Worm (Caenorhabditis elegans) whole organism, L4 larva: ENCODE results near the gene pxl-1.

Source experiments
- D1046.2 ChIP-seq: fragments of 200-800 bp; sonication (Bioruptor generic); IDR thresholded peaks from 2 replicates; pipeline ENCODE4 v1.3.6; 2022; ENCODE audit warnings: missing genetic modification characterization, missing compliant biosample characterization
- F44E2.7 ChIP-seq: fragments of 200-800 bp; sonication (Bioruptor generic); IDR thresholded peaks from 2 replicates; pipeline ENCODE4 v2.1.2; 2022; ENCODE audit warnings: missing genetic modification characterization, missing compliant biosample characterization
- F49E8.2 ChIP-seq: sonication (generic microtip); optimal IDR thresholded peaks from 2 replicates; lab custom pipeline; 2016; ENCODE audit warnings: missing compliant biosample characterization, mild to moderate bottlenecking, missing genetic modification characterization, borderline replicate concordance
- T20F7.1 ChIP-seq: fragments of 200-800 bp; sonication (Bioruptor generic); optimal IDR thresholded peaks from 2 replicates; lab custom pipeline; 2018; ENCODE audit warnings: mild to moderate bottlenecking, missing genetic modification characterization, missing compliant biosample characterization
- Y5F2A.4 ChIP-seq: fragments of 200-800 bp; sonication (Bioruptor generic); optimal IDR thresholded peaks from 2 replicates; lab custom pipeline; 2018; ENCODE audit warnings: mild to moderate bottlenecking, missing genetic modification characterization, missing compliant biosample characterization
- Y75B8A.6 ChIP-seq: fragments of 200-800 bp; sonication (Bioruptor generic); IDR thresholded peaks from 2 replicates; pipeline ENCODE4 v1.3.6; 2022; ENCODE audit warnings: missing genetic modification reagents, missing genetic modification characterization, missing compliant biosample characterization
- aha-1 ChIP-seq: fragments of 150-350 bp; peaks from one replicate; lab custom pipeline; 2014; ENCODE audit warnings: missing biosample characterization, missing genetic modification characterization
- aly-2 ChIP-seq: sonication (generic microtip); optimal IDR thresholded peaks from 2 replicates; lab custom pipeline; 2018; ENCODE audit warnings: missing biosample characterization, missing genetic modification characterization
- ceh-20 ChIP-seq: fragments of 200-800 bp; sonication (Bioruptor generic); IDR thresholded peaks from 2 replicates; pipeline ENCODE4 v1.3.6; 2022; ENCODE audit warnings: missing genetic modification reagents, missing genetic modification characterization, missing compliant biosample characterization
- ceh-32 ChIP-seq: sonication (generic microtip); optimal IDR thresholded peaks from 2 replicates; lab custom pipeline; 2016; ENCODE audit warnings: mild to moderate bottlenecking, missing genetic modification characterization, missing compliant biosample characterization; ENCODE audit not compliant: poor library complexity
- ceh-44 ChIP-seq: fragments of 200-800 bp; sonication (Bioruptor generic); IDR thresholded peaks from 2 replicates; pipeline ENCODE4 v1.3.6; 2022; ENCODE audit warnings: missing genetic modification reagents, missing genetic modification characterization, missing compliant biosample characterization
- ceh-82 ChIP-seq: sonication (generic microtip); optimal IDR thresholded peaks from 2 replicates; lab custom pipeline; 2017; ENCODE audit warnings: missing biosample characterization, missing genetic modification characterization
- ces-1 ChIP-seq: fragments of 150-350 bp; sonication (generic microtip); optimal IDR thresholded peaks from 4 replicates; lab custom pipeline; 2014; ENCODE audit warnings: missing biosample characterization, missing genetic modification reagents, missing genetic modification characterization
- daf-12 ChIP-seq: fragments of 150-350 bp; optimal IDR thresholded peaks from 2 replicates; lab custom pipeline; 2014; ENCODE audit warnings: missing biosample characterization, missing genetic modification reagents, missing genetic modification characterization
- dmd-6 ChIP-seq: fragments of 200-800 bp; sonication (Bioruptor generic); IDR thresholded peaks from 2 replicates; pipeline ENCODE4 v1.3.6; 2022; ENCODE audit warnings: missing genetic modification reagents, missing genetic modification characterization, missing compliant biosample characterization
- dmd-9 ChIP-seq: fragments of 200-800 bp; sonication (Bioruptor generic); IDR thresholded peaks from 2 replicates; pipeline ENCODE4 v1.3.6; 2022; ENCODE audit warnings: missing genetic modification reagents, missing genetic modification characterization, missing compliant biosample characterization
- egl-27 ChIP-seq: sonication (generic microtip); optimal IDR thresholded peaks from 3 replicates; lab custom pipeline; 2017; ENCODE audit warnings: missing biosample characterization, missing genetic modification reagents, missing genetic modification characterization
- gei-8 ChIP-seq: fragments of 200-800 bp; sonication (Bioruptor generic); optimal IDR thresholded peaks from 2 replicates; lab custom pipeline; 2018; ENCODE audit warnings: mild to moderate bottlenecking, missing genetic modification characterization, missing compliant biosample characterization
- hif-1 ChIP-seq, 2 experiments: sonication (generic microtip); optimal IDR thresholded peaks; 2 replicates each; lab custom pipeline; 2016 to 2017; ENCODE audit warnings: missing compliant biosample characterization in 2 of 2, missing genetic modification characterization in 2 of 2, missing genetic modification reagents in 2 of 2, missing genotype in 2 of 2, mild to moderate bottlenecking in 1 of 2
- hlh-30 ChIP-seq: sonication (generic microtip); optimal IDR thresholded peaks from 2 replicates; lab custom pipeline; 2017; ENCODE audit warnings: antibody characterized with exemption, mild to moderate bottlenecking, missing genetic modification characterization, missing compliant biosample characterization; ENCODE audit not compliant: insufficient read depth
- jun-1 ChIP-seq: fragments of 150-350 bp; optimal IDR thresholded peaks from 2 replicates; lab custom pipeline; 2014; ENCODE audit warnings: missing biosample characterization, missing genetic modification reagents, missing genetic modification characterization
- lim-7 ChIP-seq: fragments of 200-800 bp; sonication (Bioruptor generic); IDR thresholded peaks from 2 replicates; pipeline ENCODE4 v1.3.6; 2022; ENCODE audit warnings: missing genetic modification characterization, missing compliant biosample characterization
- lin-1 ChIP-seq: fragments of 200-800 bp; sonication (Bioruptor generic); IDR thresholded peaks from 2 replicates; pipeline ENCODE4 v1.3.6; 2022; ENCODE audit warnings: missing genetic modification reagents, missing genetic modification characterization, missing compliant biosample characterization
- lin-39 ChIP-seq: fragments of 150-350 bp; optimal IDR thresholded peaks from 2 replicates; lab custom pipeline; 2014; ENCODE audit warnings: missing biosample characterization, missing genetic modification reagents, missing genetic modification characterization
- lsy-2 ChIP-seq, 2 experiments: fragments of 150-350 bp in 1 of 2; sonication (generic microtip) in 1 of 2; optimal IDR thresholded peaks; 2 replicates each; lab custom pipeline; 2014 to 2017; ENCODE audit warnings: missing biosample characterization in 2 of 2, missing genetic modification characterization in 2 of 2
- mdt-29 ChIP-seq: fragments of 200-800 bp; sonication (Bioruptor generic); IDR thresholded peaks from 2 replicates; pipeline ENCODE4 v1.3.6; 2022; ENCODE audit warnings: missing genetic modification reagents, missing genetic modification characterization, missing compliant biosample characterization
- mep-1 ChIP-seq: fragments of 150-350 bp; sonication (generic microtip); optimal IDR thresholded peaks from 3 replicates; lab custom pipeline; 2014; ENCODE audit warnings: missing biosample characterization, missing genetic modification characterization
- mes-2 ChIP-seq: sonication (generic microtip); optimal IDR thresholded peaks from 2 replicates; lab custom pipeline; 2016; ENCODE audit warnings: missing genotype, mild to moderate bottlenecking, missing genetic modification characterization, missing compliant biosample characterization; ENCODE audit not compliant: poor library complexity, severe bottlenecking
- mxl-3 ChIP-seq: fragments of 200-800 bp; sonication (Bioruptor generic); optimal IDR thresholded peaks from 2 replicates; lab custom pipeline; 2018; ENCODE audit warnings: mild to moderate bottlenecking, missing genetic modification characterization, missing compliant biosample characterization
- nhr-102 ChIP-seq: sonication (generic microtip); optimal IDR thresholded peaks from 2 replicates; lab custom pipeline; 2016; ENCODE audit warnings: mild to moderate bottlenecking, missing genetic modification characterization, moderate library complexity, missing compliant biosample characterization
- nhr-237 ChIP-seq: sonication (generic microtip); optimal IDR thresholded peaks from 2 replicates; lab custom pipeline; 2017; ENCODE audit warnings: missing biosample characterization, missing genetic modification characterization
- nhr-25 ChIP-seq: sonication (generic microtip); optimal IDR thresholded peaks from 2 replicates; lab custom pipeline; 2017; ENCODE audit warnings: missing genetic modification characterization, mild to moderate bottlenecking, missing compliant biosample characterization, antibody characterized with exemption, moderate library complexity, borderline replicate concordance; ENCODE audit not compliant: insufficient read depth
- nhr-41 ChIP-seq: fragments of 200-800 bp; sonication (Bioruptor generic); IDR thresholded peaks from 2 replicates; pipeline ENCODE4 v1.3.6; 2022; ENCODE audit warnings: missing genetic modification reagents, missing genetic modification characterization, missing compliant biosample characterization
- nhr-48 ChIP-seq: sonication (generic microtip); optimal IDR thresholded peaks from 2 replicates; lab custom pipeline; 2016; ENCODE audit warnings: mild to moderate bottlenecking, missing genetic modification characterization, missing compliant biosample characterization
- nhr-6 ChIP-seq: fragments of 150-350 bp; optimal IDR thresholded peaks from 2 replicates; lab custom pipeline; 2014; ENCODE audit warnings: missing biosample characterization, missing genetic modification characterization
- nhr-77 ChIP-seq: fragments of 150-350 bp; optimal IDR thresholded peaks from 2 replicates; lab custom pipeline; 2014; ENCODE audit warnings: missing biosample characterization, missing genetic modification characterization
- php-3 ChIP-seq: fragments of 200-800 bp; sonication (Bioruptor generic); IDR thresholded peaks from 2 replicates; pipeline ENCODE4 v1.3.6; 2022; ENCODE audit warnings: missing genetic modification reagents, missing genetic modification characterization, missing compliant biosample characterization
- rbr-2 ChIP-seq: sonication (generic microtip); optimal IDR thresholded peaks from 2 replicates; lab custom pipeline; 2016; ENCODE audit warnings: missing genotype, missing genetic modification characterization, missing compliant biosample characterization
- saeg-2 ChIP-seq: fragments of 200-800 bp; sonication (Bioruptor generic); IDR thresholded peaks from 2 replicates; pipeline ENCODE4 v1.3.6; 2022; ENCODE audit warnings: missing genetic modification reagents, missing genetic modification characterization, missing compliant biosample characterization
- spr-1 ChIP-seq: sonication (generic microtip); optimal IDR thresholded peaks from 2 replicates; lab custom pipeline; 2016; ENCODE audit warnings: mild to moderate bottlenecking, missing genetic modification characterization, missing compliant biosample characterization
- spr-3 ChIP-seq: fragments of 200-800 bp; sonication (Bioruptor generic); optimal IDR thresholded peaks from 2 replicates; lab custom pipeline; 2018; ENCODE audit warnings: mild to moderate bottlenecking, missing genetic modification characterization, missing compliant biosample characterization
- unc-130 ChIP-seq: sonication (generic microtip); optimal IDR thresholded peaks from 2 replicates; lab custom pipeline; 2016; ENCODE audit warnings: missing genetic modification reagents, missing genetic modification characterization, missing compliant biosample characterization
- unc-39 ChIP-seq: sonication (generic microtip); optimal IDR thresholded peaks from 2 replicates; lab custom pipeline; 2017; ENCODE audit warnings: missing biosample characterization, missing genetic modification characterization
- unc-62 ChIP-seq, 3 experiments: fragments of 150-350 bp in 1 of 3; sonication (generic microtip); optimal IDR thresholded peaks in 2 of 3; peaks in 1 of 3; 1 replicate in 1 of 3; 2 replicates in 2 of 3; lab custom pipeline; 2014 to 2017; ENCODE audit warnings: missing biosample characterization in 3 of 3, missing genetic modification characterization in 3 of 3, missing genetic modification reagents in 3 of 3, missing genotype in 1 of 3
- vab-7 ChIP-seq: fragments of 200-800 bp; sonication (Bioruptor generic); IDR thresholded peaks from 2 replicates; pipeline ENCODE4 v1.3.6; 2022; ENCODE audit warnings: missing genetic modification reagents, missing genetic modification characterization, missing compliant biosample characterization
- zfp-3 ChIP-seq: fragments of 200-800 bp; sonication (Bioruptor generic); conservative IDR thresholded peaks from 2 replicates; pipeline ENCODE4 v1.3.6; 2022; ENCODE audit warnings: missing genetic modification reagents, missing genetic modification characterization, missing compliant biosample characterization
- zip-11 ChIP-seq: fragments of 200-800 bp; sonication (Bioruptor generic); IDR thresholded peaks from 2 replicates; pipeline ENCODE4 v1.3.6; 2022; ENCODE audit warnings: missing genetic modification characterization, missing compliant biosample characterization
- zip-2 ChIP-seq: fragments of 150-350 bp; optimal IDR thresholded peaks from 2 replicates; lab custom pipeline; 2014; ENCODE audit warnings: missing biosample characterization, missing genetic modification characterization
- ztf-7 ChIP-seq: fragments of 150-350 bp; optimal IDR thresholded peaks from 2 replicates; lab custom pipeline; 2014; ENCODE audit warnings: missing biosample characterization, missing genetic modification characterization

The pxl-1 gene

ce11 chrIII:5874263-5874662, 21.6 kb downstream of the pxl-1 start (continued):
- TF ChIP-seq vab-7 (no peak), daf-12 (tag; lab: Kevin White, UChicago) (no peak), spr-3 (no peak), lim-7 (no peak), D1046.2 (no peak), lsy-2 (tag; optimal IDR thresholded peaks at IDR 0.05; lab: Kevin White, UChicago) (peak in 1 of 2 experiments; percentile 62), dmd-6 (GFP tag; lab: Robert Waterston, UW) (peak; percentile 58), jun-1 (no peak), php-3 (GFP tag; lab: Robert Waterston, UW) (no peak), aly-2 (no peak), F44E2.7 (GFP tag; lab: Robert Waterston, UW) (no peak), ztf-7 (tag; lab: Kevin White, UChicago) (no peak), zip-2 (tag; lab: Kevin White, UChicago) (no peak), nhr-102 (tag; lab: Kevin White, UChicago) (peak; percentile 51), gei-8 (GFP tag; lab: Kevin White, UChicago) (peak; percentile 43), aha-1 (tag; lab: Kevin White, UChicago) (peak; percentile 92), F49E8.2 (tag; lab: Kevin White, UChicago) (no peak), saeg-2 (no peak), nhr-48 (tag; lab: Kevin White, UChicago) (peak; percentile 68), hif-1 (tag; optimal IDR thresholded peaks at IDR 0.05; lab: Kevin White, UChicago) (no peak), T20F7.1 (GFP tag; lab: Kevin White, UChicago) (peak; percentile 74), Y5F2A.4 (peak; percentile 37), ceh-44 (GFP tag; lab: Robert Waterston, UW) (no peak), unc-39 (tag; lab: Kevin White, UChicago) (no peak), Y75B8A.6 (GFP tag; lab: Robert Waterston, UW) (peak; percentile 68), unc-130 (GFP tag; lab: Kevin White, UChicago) (no peak), rbr-2 (tag; lab: Kevin White, UChicago) (no peak), mdt-29 (GFP tag; lab: Robert Waterston, UW) (peak; percentile 51; the same call in 1 of the 2 replicates), hlh-30 (tag; lab: Kevin White, UChicago) (peak; percentile 55), mes-2 (tag; lab: Kevin White, UChicago) (peak; percentile 42), dmd-9 (no peak), nhr-25 (tag; lab: Kevin White, UChicago) (peak; percentile 85), nhr-77 (tag; lab: Kevin White, UChicago) (peak; percentile 61), spr-1 (tag; lab: Kevin White, UChicago) (peak; percentile 22)

- TF ChIP-seq unc-62 (GFP tag; optimal IDR thresholded peaks at IDR 0.05 in 1 of 2; lab: Kevin White, UChicago) (peak in 1 of 2 experiments; percentile 87), unc-62 (tag; optimal IDR thresholded peaks at IDR 0.05; lab: Kevin White, UChicago) (no peak), nhr-6 (tag; lab: Kevin White, UChicago) (no peak)
Measured at ce11 chrIII:5872288-5872687, 23.5 kb downstream of the pxl-1 start.

ce11 chrIII:5871760-5872159, 24.1 kb downstream of the pxl-1 start, which contains the start of the genes F01F1.11 and F01F1.3:
Gene F01F1.11 (minus strand): TSS chrIII:5871877.
Gene F01F1.3 (plus strand): TSS chrIII:5871938.
- TF ChIP-seq mxl-3 (GFP tag; lab: Kevin White, UChicago) (no peak), lin-1 (no peak), mdt-29 (GFP tag; lab: Robert Waterston, UW) (no peak), unc-130 (GFP tag; lab: Kevin White, UChicago) (peak; percentile 83), lin-39 (tag; lab: Kevin White, UChicago) (no peak), mep-1 (tag; lab: Kevin White, UChicago) (peak; percentile 57), zip-11 (GFP tag; lab: Robert Waterston, UW) (no peak), ces-1 (GFP tag; lab: Kevin White, UChicago) (no peak), gei-8 (GFP tag; lab: Kevin White, UChicago) (no peak), ceh-32 (no peak), zfp-3 (no peak; the same call in 1 of the 2 replicates), nhr-41 (no peak), ceh-82 (no peak), nhr-48 (tag; lab: Kevin White, UChicago) (peak; percentile 9), nhr-237 (tag; lab: Kevin White, UChicago) (no peak), egl-27 (no peak), Y75B8A.6 (GFP tag; lab: Robert Waterston, UW) (no peak), ceh-20 (GFP tag; lab: Robert Waterston, UW) (no peak)
